Worm (Caenorhabditis elegans) whole organism, L1 larva: ENCODE data around the gene pie-1.

Source experiments
- Y116A8C.19 ChIP-seq: sonication (generic microtip); optimal IDR thresholded peaks from 2 replicates; lab custom pipeline; 2016; ENCODE audit warnings: missing compliant biosample characterization, missing genetic modification characterization, borderline replicate concordance
- ceh-82 ChIP-seq, 3 experiments: fragments of 150-350 bp in 1 of 3; sonication (generic microtip) in 2 of 3; optimal IDR thresholded peaks; 2 replicates each; lab custom pipeline; 2014 to 2017; ENCODE audit warnings: missing biosample characterization in 3 of 3, missing genetic modification characterization in 3 of 3
- fkh-10 ChIP-seq: sonication (generic microtip); optimal IDR thresholded peaks from 2 replicates; lab custom pipeline; 2017; ENCODE audit warnings: missing biosample characterization, missing genetic modification reagents, missing genetic modification characterization
- jun-1 ChIP-seq: fragments of 150-350 bp; optimal IDR thresholded peaks from 2 replicates; lab custom pipeline; 2014; ENCODE audit warnings: missing biosample characterization, missing genetic modification reagents, missing genetic modification characterization
- lsy-2 ChIP-seq, 2 experiments: fragments of 150-350 bp; optimal IDR thresholded peaks; 2 replicates each; lab custom pipeline; 2014; ENCODE audit warnings: missing biosample characterization in 2 of 2, missing genetic modification characterization in 2 of 2
- pqm-1 ChIP-seq: sonication (generic microtip); optimal IDR thresholded peaks from 3 replicates; lab custom pipeline; 2017; ENCODE audit warnings: missing biosample characterization, missing genetic modification characterization
- unc-30 ChIP-seq: sonication (generic microtip); optimal IDR thresholded peaks from 2 replicates; lab custom pipeline; 2017; ENCODE audit warnings: missing biosample characterization, missing genetic modification characterization
- unc-86 ChIP-seq: sonication (generic microtip); optimal IDR thresholded peaks from 2 replicates; lab custom pipeline; 2016; ENCODE audit warnings: missing genetic modification characterization, missing compliant biosample characterization
- zag-1 ChIP-seq: fragments of 150-350 bp; optimal IDR thresholded peaks from 2 replicates; lab custom pipeline; 2014; ENCODE audit warnings: missing biosample characterization, missing genetic modification characterization
- ztf-11 ChIP-seq, 2 experiments: sonication (generic microtip); optimal IDR thresholded peaks; 2 replicates each; lab custom pipeline; 2016 to 2017; ENCODE audit warnings: missing genetic modification characterization in 2 of 2, missing biosample characterization in 1 of 2, missing compliant biosample characterization in 1 of 2

ce11 chrIII:12455651-12456420, 29.1 kb downstream of the pie-1 start:
- no peak for TF ChIP-seq ceh-82 (tag; optimal IDR thresholded peaks at IDR 0.05; lab: Kevin White, UChicago)
- no peak for TF ChIP-seq lsy-2 (tag; optimal IDR thresholded peaks at IDR 0.05; lab: Kevin White, UChicago)
- no peak for TF ChIP-seq ztf-11 (tag; optimal IDR thresholded peaks at IDR 0.05; lab: Kevin White, UChicago)
- no peak for TF ChIP-seq unc-86 (tag; lab: Kevin White, UChicago)
- TF ChIP-seq zag-1 (tag; lab: Kevin White, UChicago): no peak
- TF ChIP-seq Y116A8C.19 (tag; lab: Kevin White, UChicago): no peak
- no peak for TF ChIP-seq pqm-1 (tag; lab: Kevin White, UChicago)
- no peak for TF ChIP-seq fkh-10
- no peak for TF ChIP-seq jun-1
- no peak for TF ChIP-seq unc-30 (tag; lab: Kevin White, UChicago)
